Worm (Caenorhabditis elegans) whole organism, early embryonic: ENCODE results near the gene Y39A1A.31.

Experiments
- B0310.2 ChIP-seq: sonication (generic microtip); optimal IDR thresholded peaks from 2 replicates; lab custom pipeline; 2016; ENCODE audit warnings: mild to moderate bottlenecking, missing genetic modification characterization, missing compliant biosample characterization
- ama-1 ChIP-seq: fragments of 150-350 bp; optimal IDR thresholded peaks from 2 replicates; lab custom pipeline; 2014
- ceh-13 ChIP-seq: fragments of 200-800 bp; sonication (Bioruptor generic); optimal IDR thresholded peaks from 2 replicates; lab custom pipeline; 2018; ENCODE audit warnings: mild to moderate bottlenecking, missing genetic modification characterization, missing compliant biosample characterization
- hnd-1 ChIP-seq: sonication (generic microtip); optimal IDR thresholded peaks from 2 replicates; lab custom pipeline; 2016; ENCODE audit warnings: missing genetic modification characterization, missing compliant biosample characterization
- pes-1 ChIP-seq: fragments of 200-800 bp; sonication (Bioruptor generic); IDR thresholded peaks from 2 replicates; pipeline ENCODE4 v1.3.6; 2022; ENCODE audit warnings: missing genetic modification reagents, missing genetic modification characterization, missing compliant biosample characterization

DNA sequence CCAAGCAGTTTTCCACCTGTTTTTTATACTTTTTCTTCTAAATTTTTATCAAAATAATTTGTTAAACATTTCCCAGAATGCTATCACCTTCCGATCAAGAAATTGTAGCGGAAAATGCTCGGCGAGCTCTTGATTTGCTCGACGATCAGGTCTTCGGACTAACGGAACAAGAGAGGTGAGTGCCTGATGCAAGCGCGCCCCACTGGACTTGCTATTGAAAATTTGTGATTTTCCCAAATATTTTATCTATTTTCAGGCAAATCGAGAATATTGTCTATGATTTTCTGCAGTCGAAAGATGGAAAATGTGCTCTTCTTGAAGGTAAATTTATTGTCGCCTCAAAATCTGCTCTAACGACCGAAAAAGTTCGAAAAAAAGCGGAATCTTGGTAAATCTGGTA, 42.9 kb downstream of the Y39A1A.31 start, which contains the start of gene orc-4:
- TF ChIP-seq ama-1 (lab: Kevin White, UChicago) (no peak), hnd-1 (tag; lab: Kevin White, UChicago) (no peak), pes-1 (no peak), B0310.2 (tag; lab: Kevin White, UChicago) (no peak), ceh-13 (GFP tag; lab: Kevin White, UChicago) (no peak)
